Fruit fly (Drosophila melanogaster): ENCODE data around the gene epsilonCOP.

- no peak for TF ChIP-seq psq (GFP tag; optimal IDR thresholded peaks at IDR 0.05)
- TF ChIP-seq toy (GFP tag; IDR thresholded peaks at IDR 0.05), result no peak
- peak in 1 of 2 experiments; percentile 17 for TF ChIP-seq insv (GFP tag; optimal IDR thresholded peaks at IDR 0.05)
- TF ChIP-seq cg (GFP tag; optimal IDR thresholded peaks at IDR 0.05), result peak; percentile 98
- TF ChIP-seq CG2129 (GFP tag; IDR thresholded peaks at IDR 0.05; ENCODE audit: partially characterized antibody), result no peak; the same call in 1 of the 2 replicates
- no peak for TF ChIP-seq Lpt (GFP tag; optimal IDR thresholded peaks at IDR 0.05)
- TF ChIP-seq NC2α (GFP tag; optimal IDR thresholded peaks at IDR 0.05), result no peak
- peak; percentile 31 for TF ChIP-seq pho (GFP tag; optimal IDR thresholded peaks at IDR 0.05)
- TF ChIP-seq bowl (GFP tag; IDR thresholded peaks at IDR 0.05), result no peak
- TF ChIP-seq disco-r (GFP tag; optimal IDR thresholded peaks at IDR 0.05), result no peak
- TF ChIP-seq gfzf (GFP tag; optimal IDR thresholded peaks at IDR 0.05), result peak; percentile 77
- TF ChIP-seq CG16813 (GFP tag; IDR thresholded peaks at IDR 0.05; ENCODE audit: partially characterized antibody), result peak; percentile 30; the same call in 1 of the 3 replicates
Observed at dm6 chr2L:6473076-6474037, 15.5 kb upstream of the epsilonCOP start, which contains the start of gene mmy.

Measured in whole organism, embryonic.